Worm (Caenorhabditis elegans) whole organism, L1 larva: Measurements from ENCODE around the gene F44F4.3.

Experiments used
- C04F5.9 ChIP-seq: sonication (generic microtip); optimal IDR thresholded peaks from 2 replicates; lab custom pipeline; 2016; ENCODE audit warnings: missing genetic modification characterization, missing compliant biosample characterization
- C16A3.4 ChIP-seq: fragments of 150-350 bp; optimal IDR thresholded peaks from 2 replicates; lab custom pipeline; 2014; ENCODE audit warnings: missing biosample characterization, missing genetic modification characterization
- aha-1 ChIP-seq: fragments of 150-350 bp; optimal IDR thresholded peaks from 2 replicates; lab custom pipeline; 2014; ENCODE audit warnings: missing biosample characterization, missing genetic modification characterization
- aly-2 ChIP-seq: fragments of 150-350 bp; optimal IDR thresholded peaks from 2 replicates; lab custom pipeline; 2014; ENCODE audit warnings: missing biosample characterization, missing genetic modification characterization
- blmp-1 ChIP-seq: fragments of 150-350 bp; optimal IDR thresholded peaks from 2 replicates; lab custom pipeline; 2014; ENCODE audit warnings: missing biosample characterization, missing genetic modification characterization
- ceh-8 ChIP-seq: fragments of 200-800 bp; sonication (Bioruptor generic); optimal IDR thresholded peaks from 2 replicates; lab custom pipeline; 2018; ENCODE audit warnings: mild to moderate bottlenecking, missing genetic modification characterization, moderate library complexity, missing compliant biosample characterization
- ceh-82 ChIP-seq, 3 experiments: fragments of 150-350 bp in 1 of 3; sonication (generic microtip) in 2 of 3; optimal IDR thresholded peaks; 2 replicates each; lab custom pipeline; 2014 to 2017; ENCODE audit warnings: missing biosample characterization in 3 of 3, missing genetic modification characterization in 3 of 3
- ceh-88 ChIP-seq: fragments of 200-800 bp; sonication (Bioruptor generic); IDR thresholded peaks from 2 replicates; pipeline ENCODE4 v1.3.6; 2022; ENCODE audit warnings: missing genetic modification characterization, missing compliant biosample characterization
- dsc-1 ChIP-seq: sonication (generic microtip); optimal IDR thresholded peaks from 2 replicates; lab custom pipeline; 2016; ENCODE audit warnings: mild to moderate bottlenecking, missing genetic modification characterization, missing compliant biosample characterization
- efl-1 ChIP-seq, 4 experiments: fragments of 150-350 bp; optimal IDR thresholded peaks in 3 of 4; peaks in 1 of 4; 1 replicate in 1 of 4; 2 replicates in 3 of 4; lab custom pipeline; 2014; ENCODE audit warnings: missing biosample characterization in 2 of 4, missing genetic modification characterization in 2 of 4, missing genetic modification reagents in 2 of 4
- efl-3 ChIP-seq: fragments of 200-800 bp; sonication (Bioruptor generic); optimal IDR thresholded peaks from 2 replicates; lab custom pipeline; 2018; ENCODE audit warnings: mild to moderate bottlenecking, missing genetic modification characterization, missing compliant biosample characterization
- elt-2 ChIP-seq: sonication (generic microtip); optimal IDR thresholded peaks from 2 replicates; lab custom pipeline; 2016; ENCODE audit warnings: missing genetic modification characterization, mild to moderate bottlenecking, inconsistent platforms, missing compliant biosample characterization, missing genetic modification reagents
- fkh-10 ChIP-seq: sonication (generic microtip); optimal IDR thresholded peaks from 2 replicates; lab custom pipeline; 2017; ENCODE audit warnings: missing biosample characterization, missing genetic modification reagents, missing genetic modification characterization
- hlh-4 ChIP-seq: sonication (generic microtip); optimal IDR thresholded peaks from 2 replicates; lab custom pipeline; 2016; ENCODE audit warnings: mild to moderate bottlenecking, missing genetic modification characterization, missing compliant biosample characterization
- hpl-2 ChIP-seq: fragments of 150-350 bp; optimal IDR thresholded peaks from 2 replicates; lab custom pipeline; 2014; ENCODE audit warnings: missing biosample characterization, missing genetic modification reagents, missing genetic modification characterization
- irx-1 ChIP-seq: sonication (generic microtip); optimal IDR thresholded peaks from 2 replicates; lab custom pipeline; 2016; ENCODE audit warnings: missing genetic modification characterization, missing compliant biosample characterization
- jun-1 ChIP-seq: fragments of 150-350 bp; optimal IDR thresholded peaks from 2 replicates; lab custom pipeline; 2014; ENCODE audit warnings: missing biosample characterization, missing genetic modification reagents, missing genetic modification characterization
- lin-13 ChIP-seq: fragments of 150-350 bp; optimal IDR thresholded peaks from 2 replicates; lab custom pipeline; 2014; ENCODE audit warnings: missing biosample characterization, missing genetic modification reagents, missing genetic modification characterization
- lin-14 ChIP-seq: fragments of 200-800 bp; sonication (Bioruptor generic); optimal IDR thresholded peaks from 2 replicates; lab custom pipeline; 2018; ENCODE audit warnings: mild to moderate bottlenecking, missing genetic modification characterization, moderate library complexity, missing compliant biosample characterization
- lin-35 ChIP-seq, 2 experiments: fragments of 150-350 bp; optimal IDR thresholded peaks; 2 replicates each; lab custom pipeline; 2014; ENCODE audit warnings: missing biosample characterization in 2 of 2, missing genetic modification characterization in 2 of 2, missing genetic modification reagents in 2 of 2
- lir-3 ChIP-seq: sonication (generic microtip); optimal IDR thresholded peaks from 2 replicates; lab custom pipeline; 2016; ENCODE audit warnings: mild to moderate bottlenecking, missing genetic modification characterization, moderate library complexity, missing compliant biosample characterization; ENCODE audit not compliant: poor library complexity
- lsy-2 ChIP-seq, 2 experiments: fragments of 150-350 bp; optimal IDR thresholded peaks; 2 replicates each; lab custom pipeline; 2014; ENCODE audit warnings: missing biosample characterization in 2 of 2, missing genetic modification characterization in 2 of 2
- mdl-1 ChIP-seq, 2 experiments: fragments of 150-350 bp; optimal IDR thresholded peaks; 2 replicates each; lab custom pipeline; 2014 to 2017; ENCODE audit warnings: missing biosample characterization in 2 of 2, missing genetic modification characterization in 2 of 2, inconsistent platforms in 1 of 2
- mef-2 ChIP-seq: fragments of 150-350 bp; optimal IDR thresholded peaks from 2 replicates; lab custom pipeline; 2014; ENCODE audit warnings: missing biosample characterization, missing genetic modification characterization
- mep-1 ChIP-seq: fragments of 150-350 bp; optimal IDR thresholded peaks from 2 replicates; lab custom pipeline; 2014; ENCODE audit warnings: missing biosample characterization, missing genetic modification characterization
- nhr-12 ChIP-seq: sonication (generic microtip); optimal IDR thresholded peaks from 2 replicates; lab custom pipeline; 2017; ENCODE audit warnings: missing biosample characterization, missing genetic modification characterization
- nhr-20 ChIP-seq: sonication (generic microtip); optimal IDR thresholded peaks from 2 replicates; lab custom pipeline; 2016; ENCODE audit warnings: mild to moderate bottlenecking, missing genetic modification characterization, missing compliant biosample characterization
- nhr-237 ChIP-seq: fragments of 150-350 bp; optimal IDR thresholded peaks from 2 replicates; lab custom pipeline; 2014; ENCODE audit warnings: missing biosample characterization, missing genetic modification characterization
- nhr-47 ChIP-seq: sonication (generic microtip); optimal IDR thresholded peaks from 2 replicates; lab custom pipeline; 2016; ENCODE audit warnings: mild to moderate bottlenecking, missing genetic modification characterization, moderate library complexity, missing compliant biosample characterization
- nhr-71 ChIP-seq: sonication (generic microtip); optimal IDR thresholded peaks from 2 replicates; lab custom pipeline; 2016; ENCODE audit warnings: mild to moderate bottlenecking, missing genetic modification characterization, moderate library complexity, missing compliant biosample characterization
- nhr-76 ChIP-seq: sonication (generic microtip); optimal IDR thresholded peaks from 2 replicates; lab custom pipeline; 2017; ENCODE audit warnings: missing biosample characterization, missing genetic modification characterization
- nhr-77 ChIP-seq: fragments of 150-350 bp; optimal IDR thresholded peaks from 2 replicates; lab custom pipeline; 2014; ENCODE audit warnings: missing biosample characterization, missing genetic modification characterization
- nhr-84 ChIP-seq: sonication (generic microtip); optimal IDR thresholded peaks from 2 replicates; lab custom pipeline; 2017; ENCODE audit warnings: missing biosample characterization, missing genetic modification characterization
- nhr-85 ChIP-seq: sonication (generic microtip); peaks from one replicate; lab custom pipeline; 2016; ENCODE audit warnings: missing genetic modification characterization, inconsistent platforms, missing compliant biosample characterization
- nhr-90 ChIP-seq: sonication (generic microtip); optimal IDR thresholded peaks from 2 replicates; lab custom pipeline; 2016; ENCODE audit warnings: mild to moderate bottlenecking, missing genetic modification characterization, missing compliant biosample characterization; ENCODE audit not compliant: poor library complexity
- pag-3 ChIP-seq: sonication (generic microtip); optimal IDR thresholded peaks from 2 replicates; lab custom pipeline; 2017; ENCODE audit warnings: missing genetic modification characterization, mild to moderate bottlenecking, missing compliant biosample characterization, antibody characterized with exemption, borderline replicate concordance; ENCODE audit not compliant: insufficient read depth
- pax-3 ChIP-seq: fragments of 200-800 bp; sonication (Bioruptor generic); optimal IDR thresholded peaks from 2 replicates; lab custom pipeline; 2018; ENCODE audit warnings: mild to moderate bottlenecking, missing genetic modification characterization, moderate library complexity, missing compliant biosample characterization
- pqm-1 ChIP-seq: sonication (generic microtip); optimal IDR thresholded peaks from 3 replicates; lab custom pipeline; 2017; ENCODE audit warnings: missing biosample characterization, missing genetic modification characterization
- snpc-4 ChIP-seq: fragments of 150-350 bp; optimal IDR thresholded peaks from 2 replicates; lab custom pipeline; 2014; ENCODE audit warnings: missing biosample characterization, missing genetic modification characterization
- snu-23 ChIP-seq: sonication (generic microtip); optimal IDR thresholded peaks from 2 replicates; lab custom pipeline; 2016; ENCODE audit warnings: missing genetic modification characterization, missing compliant biosample characterization
- sox-4 ChIP-seq: sonication (generic microtip); optimal IDR thresholded peaks from 2 replicates; lab custom pipeline; 2016; ENCODE audit warnings: missing genetic modification characterization, missing compliant biosample characterization
- sptf-1 ChIP-seq: fragments of 150-350 bp; optimal IDR thresholded peaks from 2 replicates; lab custom pipeline; 2014; ENCODE audit warnings: missing biosample characterization, missing genetic modification characterization
- tbx-2 ChIP-seq: sonication (generic microtip); optimal IDR thresholded peaks from 2 replicates; lab custom pipeline; 2016; ENCODE audit warnings: missing genetic modification characterization, missing compliant biosample characterization
- tlp-1 ChIP-seq: fragments of 150-350 bp; optimal IDR thresholded peaks from 2 replicates; lab custom pipeline; 2014; ENCODE audit warnings: missing biosample characterization, missing genetic modification characterization
- unc-130 ChIP-seq: fragments of 150-350 bp; optimal IDR thresholded peaks from 2 replicates; lab custom pipeline; 2017; ENCODE audit warnings: missing biosample characterization, missing genetic modification characterization, inconsistent platforms
- unc-30 ChIP-seq: sonication (generic microtip); optimal IDR thresholded peaks from 2 replicates; lab custom pipeline; 2017; ENCODE audit warnings: missing biosample characterization, missing genetic modification characterization
- unc-86 ChIP-seq: sonication (generic microtip); optimal IDR thresholded peaks from 2 replicates; lab custom pipeline; 2016; ENCODE audit warnings: missing genetic modification characterization, missing compliant biosample characterization
- unc-98 ChIP-seq: fragments of 200-800 bp; sonication (Bioruptor generic); IDR thresholded peaks from 2 replicates; pipeline ENCODE4 v1.3.6; 2022; ENCODE audit warnings: missing genetic modification characterization, missing compliant biosample characterization
- vab-15 ChIP-seq: sonication (generic microtip); optimal IDR thresholded peaks from 2 replicates; lab custom pipeline; 2017; ENCODE audit warnings: missing genotype, mild to moderate bottlenecking, missing genetic modification characterization, missing compliant biosample characterization
- xbp-1 ChIP-seq: sonication (generic microtip); optimal IDR thresholded peaks from 2 replicates; lab custom pipeline; 2016; ENCODE audit warnings: missing genetic modification characterization, missing compliant biosample characterization
- zag-1 ChIP-seq: fragments of 150-350 bp; optimal IDR thresholded peaks from 2 replicates; lab custom pipeline; 2014; ENCODE audit warnings: missing biosample characterization, missing genetic modification characterization
- ztf-11 ChIP-seq, 2 experiments: sonication (generic microtip); optimal IDR thresholded peaks; 2 replicates each; lab custom pipeline; 2016 to 2017; ENCODE audit warnings: missing genetic modification characterization in 2 of 2, missing biosample characterization in 1 of 2, missing compliant biosample characterization in 1 of 2

Gene F44F4.3

ce11 chrII:10861723-10862486, 23.8 kb downstream of the F44F4.3 start:
- peak; percentile 74 for TF ChIP-seq nhr-85
- no peak for TF ChIP-seq zag-1 (tag; lab: Kevin White, UChicago)
- peak; percentile 27 for TF ChIP-seq nhr-71
- TF ChIP-seq elt-2, result peak; percentile 83
- TF ChIP-seq vab-15, result no peak
- TF ChIP-seq pax-3, result no peak
- TF ChIP-seq lin-13 (GFP tag; lab: Kevin White, UChicago), result no peak
- no peak for TF ChIP-seq pqm-1
- TF ChIP-seq nhr-12 (tag; lab: Kevin White, UChicago), result no peak
- no peak for TF ChIP-seq aly-2 (tag; lab: Kevin White, UChicago)
- TF ChIP-seq ztf-11 (tag; optimal IDR thresholded peaks at IDR 0.05; lab: Kevin White, UChicago), result no peak
- no peak for TF ChIP-seq unc-130 (tag; lab: Kevin White, UChicago)
- no peak for TF ChIP-seq pag-3 (tag; lab: Kevin White, UChicago)
- TF ChIP-seq snpc-4 (tag; lab: Kevin White, UChicago), result no peak
- TF ChIP-seq sox-4 (tag; lab: Kevin White, UChicago), result no peak
- no peak for TF ChIP-seq nhr-90 (tag; lab: Kevin White, UChicago)
- no peak for TF ChIP-seq C16A3.4 (tag; lab: Kevin White, UChicago)
- TF ChIP-seq ceh-82 (tag; optimal IDR thresholded peaks at IDR 0.05; lab: Kevin White, UChicago), result no peak
- TF ChIP-seq lin-14 (GFP tag; lab: Kevin White, UChicago), result peak; percentile 34
- TF ChIP-seq irx-1 (tag; lab: Kevin White, UChicago), result no peak
- no peak for TF ChIP-seq ceh-88 (GFP tag; lab: Robert Waterston, UW)
- no peak for TF ChIP-seq nhr-47 (tag; lab: Kevin White, UChicago)
- TF ChIP-seq unc-30 (tag; lab: Kevin White, UChicago), result no peak
- TF ChIP-seq nhr-237 (tag; lab: Kevin White, UChicago), result no peak
- no peak for TF ChIP-seq snu-23 (GFP tag; lab: Kevin White, UChicago)
- TF ChIP-seq mdl-1 (tag; optimal IDR thresholded peaks at IDR 0.05; lab: Kevin White, UChicago), result peak in 1 of 2 experiments; percentile 12
- no peak for TF ChIP-seq tbx-2 (tag; lab: Kevin White, UChicago)
- no peak for TF ChIP-seq nhr-77
- no peak for TF ChIP-seq fkh-10 (GFP tag; lab: Kevin White, UChicago)
- no peak for TF ChIP-seq lir-3 (tag; lab: Kevin White, UChicago)
- TF ChIP-seq xbp-1, result peak; percentile 19
- TF ChIP-seq nhr-20 (tag; lab: Kevin White, UChicago), result peak; percentile 16
- TF ChIP-seq aha-1 (tag; lab: Kevin White, UChicago), result no peak
- TF ChIP-seq unc-98 (GFP tag; lab: Robert Waterston, UW), result no peak
- no peak for TF ChIP-seq efl-3 (GFP tag; lab: Kevin White, UChicago)
- TF ChIP-seq efl-1 (optimal IDR thresholded peaks at IDR 0.05; lab: Kevin White, UChicago), result no peak
- peak in 1 of 2 experiments; percentile 57 for TF ChIP-seq efl-1 (GFP tag; optimal IDR thresholded peaks at IDR 0.05 in 1 of 2; lab: Kevin White, UChicago)
- TF ChIP-seq tlp-1 (tag; lab: Kevin White, UChicago), result no peak
- TF ChIP-seq lin-35 (GFP tag; optimal IDR thresholded peaks at IDR 0.05; lab: Kevin White, UChicago), result peak in 1 of 2 experiments; percentile 36
- TF ChIP-seq C04F5.9 (tag; lab: Kevin White, UChicago), result no peak
- TF ChIP-seq lsy-2 (tag; optimal IDR thresholded peaks at IDR 0.05; lab: Kevin White, UChicago), result no peak
- no peak for TF ChIP-seq jun-1 (tag; lab: Kevin White, UChicago)
- TF ChIP-seq dsc-1 (tag; lab: Kevin White, UChicago), result no peak
- no peak for TF ChIP-seq sptf-1 (tag; lab: Kevin White, UChicago)
- TF ChIP-seq nhr-84 (tag; lab: Kevin White, UChicago), result no peak
- TF ChIP-seq nhr-76 (tag; lab: Kevin White, UChicago), result no peak
- TF ChIP-seq hpl-2 (GFP tag; lab: Kevin White, UChicago), result no peak
- no peak for TF ChIP-seq hlh-4
- TF ChIP-seq unc-86 (tag; lab: Kevin White, UChicago), result no peak
- TF ChIP-seq blmp-1, result peak; percentile 31
- peak; percentile 32 for TF ChIP-seq mep-1
- no peak for TF ChIP-seq mef-2 (tag; lab: Kevin White, UChicago)
- no peak for TF ChIP-seq ceh-8
